Worm (Caenorhabditis elegans) whole organism, mixed stage, embryonic: ENCODE measurements around the gene K09C4.10.

Experiments used
- nhr-237 ChIP-seq: fragments of 150-350 bp; optimal IDR thresholded peaks from 2 replicates; lab custom pipeline; 2014; ENCODE audit warnings: missing biosample characterization, missing genetic modification characterization
- nhr-76 ChIP-seq: sonication (generic microtip); optimal IDR thresholded peaks from 2 replicates; lab custom pipeline; 2017; ENCODE audit warnings: missing biosample characterization, missing genetic modification characterization
- pha-4 ChIP-seq: fragments of 150-350 bp; optimal IDR thresholded peaks from 2 replicates; lab custom pipeline; 2018; ENCODE audit warnings: missing biosample characterization, missing genetic modification reagents, missing genetic modification characterization
- sptf-1 ChIP-seq: sonication (generic microtip); optimal IDR thresholded peaks from 2 replicates; lab custom pipeline; 2017; ENCODE audit warnings: mild to moderate bottlenecking, missing genetic modification characterization, moderate library complexity, missing compliant biosample characterization

- no peak for TF ChIP-seq sptf-1 (tag; lab: Kevin White, UChicago)
- TF ChIP-seq pha-4 (tag; lab: Kevin White, UChicago): no peak
- TF ChIP-seq nhr-76 (tag; lab: Kevin White, UChicago): no peak
- TF ChIP-seq nhr-237: no peak
Observed at ce11 chrX:3271673-3272072, 8.4 kb downstream of the K09C4.10 start, which contains the start of gene K09C4.9.
